Worm (Caenorhabditis elegans): ENCODE data around the gene fbf-1.

Gene fbf-1

DNA sequence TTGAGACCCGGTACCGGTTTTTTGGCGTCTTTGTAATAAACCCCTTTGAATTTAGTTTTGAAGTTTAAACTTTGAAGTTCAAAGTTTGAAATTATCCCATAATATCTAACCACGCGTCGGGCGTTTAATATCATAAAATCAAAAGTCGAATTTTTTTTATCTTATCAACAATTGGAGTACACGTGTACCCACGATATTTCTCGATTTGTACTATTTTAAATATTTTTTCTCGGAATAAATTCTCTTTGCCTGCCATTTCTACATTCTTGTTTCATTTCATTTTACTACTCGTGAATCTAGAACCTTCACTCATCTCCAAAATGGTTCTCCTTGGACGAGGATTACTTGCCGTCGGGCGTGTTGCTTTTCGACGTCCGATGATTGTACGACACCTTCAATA is 30.5 kb downstream of the fbf-1 start, which contains the start of gene gldc-1:
gldc-1 (plus strand) TSS at position 301 of the 400 bp plus-strand sequence.
- TF ChIP-seq cebp-1 (GFP tag; IDR thresholded peaks at IDR 0.05) (no peak), cebp-1 (tag; optimal IDR thresholded peaks at IDR 0.05) (no peak), egl-18 (GFP tag; IDR thresholded peaks at IDR 0.05) (no peak), madf-10 (tag; optimal IDR thresholded peaks at IDR 0.05) (no peak), nfya-1 (tag; optimal IDR thresholded peaks at IDR 0.05; ENCODE audit: borderline replicate concordance, insufficient read depth) (no peak), lin-35 (GFP tag; optimal IDR thresholded peaks at IDR 0.05) (no peak), attf-3 (GFP tag; conservative IDR thresholded peaks at IDR 0.05) (no peak), pha-4 (tag; optimal IDR thresholded peaks at IDR 0.05) (no peak), mel-28 (tag; optimal IDR thresholded peaks at IDR 0.05; ENCODE audit: borderline replicate concordance) (no peak)

DNA sequence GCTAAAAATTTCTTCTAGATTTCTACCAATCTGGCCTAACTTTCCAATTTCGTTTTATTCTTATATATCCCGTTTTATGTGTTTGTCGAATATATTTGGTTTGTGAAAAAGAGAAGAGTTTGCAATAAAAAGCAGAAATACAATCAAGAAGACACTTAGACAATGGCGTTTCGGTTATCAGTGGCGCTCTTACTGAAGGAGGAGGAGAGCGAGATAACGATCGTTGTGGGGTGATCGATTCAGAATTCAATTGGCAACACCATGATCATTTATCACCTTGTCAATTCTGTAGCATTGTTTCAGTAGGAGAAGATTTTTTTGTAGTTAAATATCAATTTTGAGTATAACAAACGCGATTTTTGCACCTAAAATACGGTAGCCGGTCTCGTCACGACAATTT is 31.1 kb downstream of the fbf-1 start:
- TF ChIP-seq nhr-80 (tag; optimal IDR thresholded peaks at IDR 0.05) (peak; percentile 74), snpc-1.3 (tag; optimal IDR thresholded peaks at IDR 0.05; ENCODE audit: insufficient read depth) (no peak), ztf-18 (tag; optimal IDR thresholded peaks at IDR 0.05) (peak; percentile 75), ztf-6 (GFP tag; IDR thresholded peaks at IDR 0.05) (no peak), ZK185.1 (tag; optimal IDR thresholded peaks at IDR 0.05; ENCODE audit: poor library complexity, severe bottlenecking) (peak; percentile 6), madf-6 (GFP tag; IDR thresholded peaks at IDR 0.05) (0 out of 2 replicates have a peak, but pooled peaks have one; percentile 14), tlf-1 (GFP tag; optimal IDR thresholded peaks at IDR 0.05) (no peak), ama-1 (optimal IDR thresholded peaks at IDR 0.05) (no peak), ama-1 (GFP tag; optimal IDR thresholded peaks at IDR 0.05) (peak in 1 of 2 experiments; percentile 7), lin-54 (GFP tag; optimal IDR thresholded peaks at IDR 0.05) (peak; percentile 11), dox-1 (GFP tag; IDR thresholded peaks at IDR 0.05) (0 out of 2 replicates have a peak, but pooled peaks have one; percentile 25), cebp-1 (GFP tag; IDR thresholded peaks at IDR 0.05) (no peak), cebp-1 (tag; optimal IDR thresholded peaks at IDR 0.05) (peak; percentile 1)

DNA sequence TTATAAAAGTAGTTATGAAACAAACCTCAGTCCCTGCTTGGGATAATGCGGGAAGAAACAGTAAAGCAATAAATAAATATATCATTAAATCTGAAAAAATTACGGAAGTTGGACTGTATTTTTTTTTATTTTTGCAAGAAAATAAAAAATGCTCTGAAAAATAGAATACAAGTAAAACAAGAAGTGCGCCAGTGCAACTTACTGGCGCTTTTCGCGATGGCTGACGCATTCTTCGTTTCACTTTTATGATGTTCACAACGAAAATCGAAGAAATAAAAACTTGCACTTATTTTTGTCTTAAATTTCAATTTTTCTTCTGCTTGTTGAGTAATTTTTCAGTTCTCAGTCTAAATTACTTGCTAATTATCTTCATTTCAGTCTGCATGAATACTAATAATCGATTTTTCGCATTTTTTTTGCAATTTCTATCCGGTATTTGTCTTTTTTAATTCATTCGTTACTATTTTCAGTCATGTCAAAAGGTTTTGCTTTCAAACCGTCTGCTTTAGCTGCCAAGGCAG is 32.9 kb downstream of the fbf-1 start, which contains the start of the genes R12C12.6 and ran-5:
R12C12.6 (minus strand) TSS at position 229 of the 521 bp plus-strand sequence.
ran-5 (plus strand) TSS at position 471 of the 521 bp plus-strand sequence.
- TF ChIP-seq ztf-18 (tag; optimal IDR thresholded peaks at IDR 0.05), result peak; percentile 98
- no peak for TF ChIP-seq dpff-1 (tag; optimal IDR thresholded peaks at IDR 0.05)
- no peak for TF ChIP-seq madf-3 (GFP tag; IDR thresholded peaks at IDR 0.05)
- TF ChIP-seq lir-1 (GFP tag; conservative IDR thresholded peaks at IDR 0.05), result peak; percentile 62
- TF ChIP-seq egl-44 (GFP tag; IDR thresholded peaks at IDR 0.05), result no peak
- TF ChIP-seq sdz-38 (tag; optimal IDR thresholded peaks at IDR 0.05), result no peak
- TF ChIP-seq snpc-1.1 (tag; optimal IDR thresholded peaks at IDR 0.05; ENCODE audit: insufficient read depth), result no peak
- TF ChIP-seq hsf-1 (GFP tag; IDR thresholded peaks at IDR 0.05), result 0 out of 2 replicates have a peak, but pooled peaks have one; percentile 38
- TF ChIP-seq repo-1 (tag; optimal IDR thresholded peaks at IDR 0.05), result peak; percentile 73
- TF ChIP-seq nfyb-1 (GFP tag; IDR thresholded peaks at IDR 0.05), result peak; percentile 70; the same call in 1 of the 2 replicates
- no peak for TF ChIP-seq cebp-1 (GFP tag; IDR thresholded peaks at IDR 0.05)
- TF ChIP-seq cebp-1 (tag; optimal IDR thresholded peaks at IDR 0.05), result peak; percentile 80
- TF ChIP-seq ceh-79 (tag; optimal IDR thresholded peaks at IDR 0.05), result no peak
- TF ChIP-seq D2030.7 (GFP tag; IDR thresholded peaks at IDR 0.05), result peak; percentile 52; the same call in 1 of the 2 replicates
- peak; percentile 69 for TF ChIP-seq rcor-1 (GFP tag; IDR thresholded peaks at IDR 0.05)
- TF ChIP-seq attf-3 (GFP tag; conservative IDR thresholded peaks at IDR 0.05), result peak; percentile 62; the same call in 1 of the 2 replicates
- TF ChIP-seq nhr-80 (tag; optimal IDR thresholded peaks at IDR 0.05), result peak; percentile 46
- no peak for TF ChIP-seq nhr-90 (tag; optimal IDR thresholded peaks at IDR 0.05)
- peak; percentile 82 for TF ChIP-seq lin-54 (GFP tag; optimal IDR thresholded peaks at IDR 0.05)
- peak; percentile 81 for TF ChIP-seq Y56A3A.18 (GFP tag; IDR thresholded peaks at IDR 0.05)
- no peak for TF ChIP-seq fkh-3 (tag; optimal IDR thresholded peaks at IDR 0.05)
- TF ChIP-seq die-1 (tag; optimal IDR thresholded peaks at IDR 0.05), result no peak
- TF ChIP-seq atf-7 (tag; optimal IDR thresholded peaks at IDR 0.05), result peak; percentile 48
- TF ChIP-seq zfh-2 (GFP tag; conservative IDR thresholded peaks at IDR 0.05), result no peak
- TF ChIP-seq ekl-4 (GFP tag; IDR thresholded peaks at IDR 0.05), result peak; percentile 77
- TF ChIP-seq mes-4 (tag; optimal IDR thresholded peaks at IDR 0.05), result no peak
- TF ChIP-seq aptf-2 (GFP tag; conservative IDR thresholded peaks at IDR 0.05), result no peak
- TF ChIP-seq Y79H2A.3 (GFP tag; conservative IDR thresholded peaks at IDR 0.05), result no peak
- TF ChIP-seq sptf-2 (GFP tag; optimal IDR thresholded peaks at IDR 0.05), result no peak
- TF ChIP-seq pbrm-1 (GFP tag; IDR thresholded peaks at IDR 0.05), result peak; percentile 89
- TF ChIP-seq F52B5.7 (tag; optimal IDR thresholded peaks at IDR 0.05), result no peak

Data from whole organism, young adult.